Fruit fly (Drosophila melanogaster) whole organism, pupa: Measurements from ENCODE around the gene Syx13.

ENCODE experiments used
- CG10348 ChIP-seq: fragments of 200-800 bp; sonication (Bioruptor generic); IDR thresholded peaks from 2 replicates; pipeline ENCODE4 v1.3.6; 2022; ENCODE audit warnings: missing biosample characterization, missing genetic modification characterization
- CG12605 ChIP-seq: fragments of 200-800 bp; sonication (Bioruptor generic); IDR thresholded peaks from 2 replicates; pipeline ENCODE4 v1.3.6; 2022; ENCODE audit warnings: missing biosample characterization, missing genetic modification characterization
- CG13204 ChIP-seq: fragments of 200-800 bp; sonication (Bioruptor generic); optimal IDR thresholded peaks from 2 replicates; lab custom pipeline; 2018; ENCODE audit warnings: missing biosample characterization, mild to moderate bottlenecking, missing genetic modification characterization, moderate library complexity
- CG14655 ChIP-seq: fragments of 200-800 bp; sonication (Bioruptor generic); optimal IDR thresholded peaks from 3 replicates; lab custom pipeline; 2017; ENCODE audit warnings: mild to moderate bottlenecking, missing biosample characterization, missing genetic modification reagents, missing genetic modification characterization
- CG15710 ChIP-seq: fragments of 200-800 bp; sonication (Bioruptor generic); optimal IDR thresholded peaks from 2 replicates; lab custom pipeline; 2018; ENCODE audit warnings: missing biosample characterization, mild to moderate bottlenecking, missing genetic modification characterization, moderate library complexity
- CG17806 ChIP-seq: fragments of 200-800 bp; sonication (Bioruptor generic); optimal IDR thresholded peaks from 2 replicates; lab custom pipeline; 2018; ENCODE audit warnings: missing biosample characterization, mild to moderate bottlenecking, missing genetic modification characterization, moderate library complexity
- CG32121 ChIP-seq: fragments of 200-800 bp; sonication (Bioruptor generic); IDR thresholded peaks from 2 replicates; pipeline ENCODE4 v1.3.6; 2022; ENCODE audit warnings: missing biosample characterization, missing genetic modification characterization
- CG34367 ChIP-seq: fragments of 200-800 bp; sonication (Bioruptor generic); optimal IDR thresholded peaks from 2 replicates; lab custom pipeline; 2018; ENCODE audit warnings: missing biosample characterization, mild to moderate bottlenecking, missing genetic modification characterization
- CG4496 ChIP-seq: fragments of 200-800 bp; sonication (Bioruptor generic); IDR thresholded peaks from 3 replicates; pipeline ENCODE4 v1.3.6; 2022; ENCODE audit warnings: missing biosample characterization, missing genetic modification characterization
- CG8159 ChIP-seq: fragments of 200-800 bp; sonication (Bioruptor generic); optimal IDR thresholded peaks from 3 replicates; lab custom pipeline; 2018; ENCODE audit warnings: missing biosample characterization, mild to moderate bottlenecking, missing genetic modification characterization, moderate library complexity
- CG8301 ChIP-seq: fragments of 200-800 bp; sonication (Bioruptor generic); optimal IDR thresholded peaks from 2 replicates; lab custom pipeline; 2018; ENCODE audit warnings: missing biosample characterization, mild to moderate bottlenecking, missing genetic modification characterization
- CG9948 ChIP-seq: fragments of 200-800 bp; sonication (Bioruptor generic); optimal IDR thresholded peaks from 2 replicates; lab custom pipeline; 2018; ENCODE audit warnings: missing biosample characterization, mild to moderate bottlenecking, missing genetic modification characterization, moderate library complexity
- D1 ChIP-seq: fragments of 200-800 bp; sonication (Bioruptor generic); optimal IDR thresholded peaks from 2 replicates; lab custom pipeline; 2018; ENCODE audit warnings: missing biosample characterization, mild to moderate bottlenecking, missing genetic modification characterization, moderate library complexity
- EcR ChIP-seq: fragments of 200-800 bp; sonication (Bioruptor generic); optimal IDR thresholded peaks from 3 replicates; lab custom pipeline; 2019; ENCODE audit warnings: missing biosample characterization, missing genetic modification characterization, mild to moderate bottlenecking, moderate library complexity, missing genetic modification reagents
- Ets98B ChIP-seq: fragments of 200-800 bp; sonication (Bioruptor generic); IDR thresholded peaks from 2 replicates; pipeline ENCODE4 v1.3.6; 2022; ENCODE audit warnings: missing biosample characterization, missing genetic modification characterization
- Pif1A ChIP-seq: fragments of 200-800 bp; sonication (Bioruptor generic); optimal IDR thresholded peaks from 3 replicates; lab custom pipeline; 2016; ENCODE audit warnings: missing biosample characterization, missing genetic modification characterization
- Pif1B ChIP-seq: fragments of 200-800 bp; sonication (Bioruptor generic); optimal IDR thresholded peaks from 3 replicates; lab custom pipeline; 2016; ENCODE audit warnings: missing biosample characterization, missing genetic modification characterization
- Snoo ChIP-seq: fragments of 200-800 bp; sonication (Bioruptor generic); optimal IDR thresholded peaks from 3 replicates; lab custom pipeline; 2017; ENCODE audit warnings: missing biosample characterization, mild to moderate bottlenecking, missing genetic modification characterization, inconsistent platforms
- fd96Ca ChIP-seq: fragments of 200-800 bp; sonication (Bioruptor generic); IDR thresholded peaks from 3 replicates; pipeline ENCODE4 v1.3.6; 2022; ENCODE audit warnings: missing biosample characterization, missing genetic modification characterization
- gl ChIP-seq: fragments of 200-800 bp; sonication (Bioruptor generic); optimal IDR thresholded peaks from 2 replicates; lab custom pipeline; 2018; ENCODE audit warnings: missing biosample characterization, mild to moderate bottlenecking, missing genetic modification characterization
- rn ChIP-seq: fragments of 200-800 bp; sonication (Bioruptor generic); IDR thresholded peaks from 2 replicates; pipeline ENCODE4 v1.3.6; 2022; ENCODE audit warnings: missing biosample characterization, missing genetic modification characterization

Gene Syx13

dm6 chr3L:13077326-13077725, 33.1 kb downstream of the Syx13 start:
- TF ChIP-seq CG13204 (GFP tag; lab: Kevin White, UChicago) (no peak), fd96Ca (GFP tag; lab: Robert Waterston, UW) (no peak), Pif1A (GFP tag; lab: Kevin White, UChicago) (no peak), CG15710 (tag; lab: Kevin White, UChicago) (no peak), CG8159 (tag; lab: Kevin White, UChicago) (no peak), rn (GFP tag; lab: Robert Waterston, UW) (no peak), Ets98B (no peak)
- TF ChIP-seq, all 21 proteins: peak for 0

dm6 chr3L:13080418-13080817, 36.2 kb downstream of the Syx13 start:
- TF ChIP-seq CG13204 (GFP tag; lab: Kevin White, UChicago) (no peak), CG34367 (tag; lab: Kevin White, UChicago) (no peak), CG12605 (GFP tag; lab: Robert Waterston, UW) (no peak), CG14655 (GFP tag; lab: Kevin White, UChicago) (no peak), Snoo (tag; lab: Kevin White, UChicago) (no peak), Ets98B (no peak), D1 (tag; lab: Kevin White, UChicago) (no peak), CG17806 (tag; lab: Kevin White, UChicago) (no peak), EcR (no peak), CG10348 (no peak), Pif1B (GFP tag; lab: Kevin White, UChicago) (no peak), CG9948 (tag; lab: Kevin White, UChicago) (no peak), CG32121 (GFP tag; lab: Robert Waterston, UW) (no peak), fd96Ca (GFP tag; lab: Robert Waterston, UW) (no peak), gl (no peak), CG8159 (tag; lab: Kevin White, UChicago) (no peak)

dm6 chr3L:13081284-13081937, 37.2 kb downstream of the Syx13 start:
- TF ChIP-seq CG8159 (tag; lab: Kevin White, UChicago) = no peak
- TF ChIP-seq CG15710 (tag; lab: Kevin White, UChicago) = no peak

- TF ChIP-seq CG10348 (no peak), Pif1A (GFP tag; lab: Kevin White, UChicago) (no peak), Pif1B (GFP tag; lab: Kevin White, UChicago) (no peak), CG13204 (GFP tag; lab: Kevin White, UChicago) (no peak), CG9948 (tag; lab: Kevin White, UChicago) (no peak), rn (GFP tag; lab: Robert Waterston, UW) (no peak), CG34367 (tag; lab: Kevin White, UChicago) (no peak), EcR (no peak), CG15710 (tag; lab: Kevin White, UChicago) (no peak), CG14655 (GFP tag; lab: Kevin White, UChicago) (no peak), Ets98B (no peak), D1 (tag; lab: Kevin White, UChicago) (no peak), CG32121 (GFP tag; lab: Robert Waterston, UW) (no peak)
Measured at dm6 chr3L:13083432-13083831, 39.2 kb downstream of the Syx13 start.

- no peak for TF ChIP-seq Snoo (tag; lab: Kevin White, UChicago)
- TF ChIP-seq CG4496 = no peak
- no peak for TF ChIP-seq CG13204 (GFP tag; lab: Kevin White, UChicago)
- no peak for TF ChIP-seq CG12605 (GFP tag; lab: Robert Waterston, UW)
- no peak for TF ChIP-seq Pif1A (GFP tag; lab: Kevin White, UChicago)
- no peak for TF ChIP-seq CG9948 (tag; lab: Kevin White, UChicago)
- TF ChIP-seq CG32121 (GFP tag; lab: Robert Waterston, UW) = no peak
- TF ChIP-seq D1 (tag; lab: Kevin White, UChicago) = no peak
- TF ChIP-seq Ets98B = no peak
- TF ChIP-seq gl = no peak
- TF ChIP-seq CG8159 (tag; lab: Kevin White, UChicago) = no peak
- no peak for TF ChIP-seq CG17806 (tag; lab: Kevin White, UChicago)
- no peak for TF ChIP-seq CG8301 (tag; lab: Kevin White, UChicago)
- no peak for TF ChIP-seq CG14655 (GFP tag; lab: Kevin White, UChicago)
- TF ChIP-seq CG34367 (tag; lab: Kevin White, UChicago) = no peak
- no peak for TF ChIP-seq rn (GFP tag; lab: Robert Waterston, UW)
- no peak for TF ChIP-seq EcR
- TF ChIP-seq, all 21 proteins: peak for 0
Measured at dm6 chr3L:13084477-13084876, 40.2 kb downstream of the Syx13 start.

- no peak for TF ChIP-seq CG13204 (GFP tag; lab: Kevin White, UChicago)
- no peak for TF ChIP-seq CG32121 (GFP tag; lab: Robert Waterston, UW)
- no peak for TF ChIP-seq Pif1A (GFP tag; lab: Kevin White, UChicago)
- TF ChIP-seq CG4496 = no peak
- no peak for TF ChIP-seq EcR
- TF ChIP-seq CG15710 (tag; lab: Kevin White, UChicago) = no peak
- no peak for TF ChIP-seq CG9948 (tag; lab: Kevin White, UChicago)
- TF ChIP-seq CG8301 (tag; lab: Kevin White, UChicago) = no peak
- TF ChIP-seq, all 21 proteins: peak for 0
Measured at dm6 chr3L:13087189-13087588, 43.0 kb downstream of the Syx13 start, which contains the start of gene CG17300. Gene CG17300, minus strand, starts transcription at chr3L:13087289.
